Fruit fly (Drosophila melanogaster) whole organism, embryonic: ENCODE measurements around the gene Tango9.

ENCODE experiments used
- Antp ChIP-seq: fragments of 200-800 bp; sonication (Bioruptor generic); optimal IDR thresholded peaks from 3 replicates; lab custom pipeline; 2016; ENCODE audit warnings: missing biosample characterization, missing genetic modification characterization
- CG10321 ChIP-seq: fragments of 200-800 bp; sonication (Bioruptor generic); IDR thresholded peaks from 2 replicates; pipeline ENCODE4 v1.3.6; 2022; ENCODE audit warnings: missing biosample characterization, missing genetic modification characterization
- CG11247 ChIP-seq: fragments of 200-800 bp; sonication (Bioruptor generic); IDR thresholded peaks from 2 replicates; pipeline ENCODE4 v1.3.6; 2022; ENCODE audit warnings: missing biosample characterization, missing genetic modification characterization
- CG11398 ChIP-seq: fragments of 200-800 bp; sonication (Bioruptor generic); optimal IDR thresholded peaks from 2 replicates; lab custom pipeline; 2016; ENCODE audit warnings: missing biosample characterization, missing genetic modification characterization
- CG11723 ChIP-seq: fragments of 200-800 bp; sonication (Bioruptor generic); optimal IDR thresholded peaks from 2 replicates; lab custom pipeline; 2017; ENCODE audit warnings: missing biosample characterization, mild to moderate bottlenecking, missing genetic modification characterization
- CG12769 ChIP-seq: fragments of 200-800 bp; sonication (Bioruptor generic); optimal IDR thresholded peaks from 2 replicates; lab custom pipeline; 2019; ENCODE audit warnings: missing biosample characterization, mild to moderate bottlenecking, missing genetic modification characterization, moderate library complexity
- CG14050 ChIP-seq: fragments of 200-800 bp; sonication (Bioruptor generic); IDR thresholded peaks from 3 replicates; pipeline ENCODE4 v1.3.6; 2022; ENCODE audit warnings: missing biosample characterization, missing genetic modification characterization
- CG15011 ChIP-seq: fragments of 200-800 bp; sonication (Bioruptor generic); optimal IDR thresholded peaks from 3 replicates; lab custom pipeline; 2018; ENCODE audit warnings: missing biosample characterization, mild to moderate bottlenecking, missing genetic modification characterization
- CG1603 ChIP-seq: fragments of 200-800 bp; sonication (Bioruptor generic); optimal IDR thresholded peaks from 2 replicates; lab custom pipeline; 2019; ENCODE audit warnings: missing biosample characterization, mild to moderate bottlenecking, missing genetic modification characterization, moderate library complexity
- CG1647 ChIP-seq: fragments of 200-800 bp; sonication (Bioruptor generic); optimal IDR thresholded peaks from 3 replicates; lab custom pipeline; 2016; ENCODE audit warnings: missing biosample characterization, missing genetic modification characterization
- CG2202 ChIP-seq: fragments of 200-800 bp; sonication (Bioruptor generic); optimal IDR thresholded peaks from 2 replicates; lab custom pipeline; 2018; ENCODE audit warnings: missing biosample characterization, mild to moderate bottlenecking, missing genetic modification characterization
- CG31441 ChIP-seq: fragments of 200-800 bp; sonication (Bioruptor generic); IDR thresholded peaks from 2 replicates; pipeline ENCODE4 v1.3.6; 2022; ENCODE audit warnings: missing biosample characterization, missing genetic modification characterization
- CG32532 ChIP-seq: fragments of 200-800 bp; sonication (Bioruptor generic); IDR thresholded peaks from 2 replicates; pipeline ENCODE4 v1.3.6; 2022; ENCODE audit warnings: missing biosample characterization, missing genetic modification characterization
- CG3726 ChIP-seq: fragments of 200-800 bp; sonication (Bioruptor generic); IDR thresholded peaks from 3 replicates; pipeline ENCODE4, ENCODE4 v1.3.6; 2022; ENCODE audit warnings: missing biosample characterization, missing genetic modification characterization
- CG4707 ChIP-seq: fragments of 200-800 bp; sonication (Bioruptor generic); optimal IDR thresholded peaks from 2 replicates; lab custom pipeline; 2018; ENCODE audit warnings: missing biosample characterization, mild to moderate bottlenecking, missing genetic modification characterization, moderate library complexity
- CG6175 ChIP-seq: fragments of 200-800 bp; sonication (Bioruptor generic); IDR thresholded peaks from 3 replicates; pipeline ENCODE4 v1.3.6; 2022; ENCODE audit warnings: missing biosample characterization, missing genetic modification characterization
- CG6791 ChIP-seq: fragments of 200-800 bp; sonication (Bioruptor generic); IDR thresholded peaks from 3 replicates; pipeline ENCODE4 v1.3.6; 2022; ENCODE audit warnings: missing biosample characterization, missing genetic modification characterization; ENCODE audit not compliant: partially characterized antibody
- CTCF ChIP-seq: fragments of 200-800 bp; sonication (Bioruptor generic); optimal IDR thresholded peaks from 2 replicates; lab custom pipeline; 2017; ENCODE audit warnings: missing biosample characterization, mild to moderate bottlenecking, missing genetic modification characterization, moderate library complexity
- D19A ChIP-seq: fragments of 200-800 bp; optimal IDR thresholded peaks from 3 replicates; lab custom pipeline; 2019; ENCODE audit warnings: missing biosample characterization, mild to moderate bottlenecking, missing genetic modification characterization, moderate library complexity
- Dfd ChIP-seq, 2 experiments: fragments of >200 bp; optimal IDR thresholded peaks; 2 replicates each; lab custom pipeline; 2017; ENCODE audit warnings: missing biosample characterization in 2 of 2, missing genetic modification characterization in 2 of 2
- Drgx ChIP-seq: fragments of 200-800 bp; sonication (Bioruptor generic); IDR thresholded peaks from 2 replicates; pipeline ENCODE4 v1.3.6; 2022; ENCODE audit warnings: missing biosample characterization, missing genetic modification characterization
- Elba2 ChIP-seq: fragments of 200-800 bp; sonication (Bioruptor generic); optimal IDR thresholded peaks from 3 replicates; lab custom pipeline; 2016; ENCODE audit warnings: missing biosample characterization, missing genetic modification characterization
- Fer3 ChIP-seq: fragments of 200-800 bp; sonication (Bioruptor generic); optimal IDR thresholded peaks from 2 replicates; lab custom pipeline; 2018; ENCODE audit warnings: missing biosample characterization, mild to moderate bottlenecking, missing genetic modification characterization, moderate library complexity
- Hr39 ChIP-seq: fragments of >200 bp; optimal IDR thresholded peaks from 2 replicates; lab custom pipeline; 2017
- Hr78 ChIP-seq, 2 experiments: fragments of 200-800 bp in 1 of 2; fragments of >200 bp in 1 of 2; sonication (Bioruptor generic) in 1 of 2; optimal IDR thresholded peaks; 2 replicates each; lab custom pipeline; 2017 to 2019; ENCODE audit warnings: missing biosample characterization in 2 of 2, missing genetic modification characterization in 2 of 2, mild to moderate bottlenecking in 1 of 2, moderate library complexity in 1 of 2
- Neu2 ChIP-seq: fragments of 200-800 bp; sonication (Bioruptor generic); optimal IDR thresholded peaks from 3 replicates; lab custom pipeline; 2016; ENCODE audit warnings: missing biosample characterization, missing genetic modification characterization, borderline replicate concordance
- Rfx ChIP-seq: fragments of 200-800 bp; sonication (Bioruptor generic); IDR thresholded peaks from 2 replicates; pipeline ENCODE4 v1.3.6; 2022; ENCODE audit warnings: missing biosample characterization, missing genetic modification characterization
- Rx ChIP-seq: fragments of 200-800 bp; sonication (Bioruptor generic); IDR thresholded peaks from 2 replicates; pipeline ENCODE4 v1.3.6; 2022; ENCODE audit warnings: missing biosample characterization, missing genetic modification characterization
- Scr ChIP-seq: fragments of 200-800 bp; sonication (Bioruptor generic); IDR thresholded peaks from 2 replicates; pipeline ENCODE4 v1.3.6; 2022; ENCODE audit warnings: missing biosample characterization, missing genetic modification characterization; ENCODE audit not compliant: partially characterized antibody
- Tbp ChIP-seq: fragments of >200 bp; optimal IDR thresholded peaks from 2 replicates; lab custom pipeline; 2018; ENCODE audit warnings: missing biosample characterization, missing genetic modification characterization
- abd-A ChIP-seq: fragments of 200-800 bp; sonication (Bioruptor generic); optimal IDR thresholded peaks from 3 replicates; lab custom pipeline; 2019; ENCODE audit warnings: missing biosample characterization, mild to moderate bottlenecking, missing genetic modification characterization, moderate library complexity
- ap ChIP-seq: fragments of 200-800 bp; sonication (Bioruptor generic); IDR thresholded peaks from 2 replicates; pipeline ENCODE4 v1.3.6; 2022; ENCODE audit warnings: missing biosample characterization, missing genetic modification characterization
- btn ChIP-seq: fragments of 200-800 bp; sonication (Bioruptor generic); optimal IDR thresholded peaks from 2 replicates; lab custom pipeline; 2016; ENCODE audit warnings: missing biosample characterization, missing genetic modification characterization
- cad ChIP-seq: fragments of >200 bp; optimal IDR thresholded peaks from 2 replicates; lab custom pipeline; 2017; ENCODE audit warnings: missing biosample characterization, missing genetic modification characterization
- eve ChIP-seq, 2 experiments: fragments of >200 bp; optimal IDR thresholded peaks; 2 replicates each; lab custom pipeline; 2017; ENCODE audit warnings: missing biosample characterization in 2 of 2, missing genetic modification characterization in 2 of 2
- gce ChIP-seq: fragments of 200-800 bp; sonication (Bioruptor generic); IDR thresholded peaks from 3 replicates; pipeline ENCODE4 v1.3.6; 2022; ENCODE audit warnings: missing biosample characterization, missing genetic modification characterization
- gro ChIP-seq: fragments of 200-800 bp; sonication (Bioruptor generic); optimal IDR thresholded peaks from 2 replicates; lab custom pipeline; 2016; ENCODE audit warnings: missing biosample characterization, missing genetic modification characterization
- ind ChIP-seq: fragments of 200-800 bp; sonication (Bioruptor generic); optimal IDR thresholded peaks from 3 replicates; lab custom pipeline; 2016; ENCODE audit warnings: missing biosample characterization, missing genetic modification characterization
- lov ChIP-seq, 2 experiments: fragments of 200-800 bp in 1 of 2; fragments of >200 bp in 1 of 2; sonication (Bioruptor generic) in 1 of 2; IDR thresholded peaks in 1 of 2; optimal IDR thresholded peaks in 1 of 2; 2 replicates in 1 of 2; 3 replicates in 1 of 2; pipeline versions ENCODE4 v1.3.6 to Lab custom; 2017 to 2022; ENCODE audit warnings: missing biosample characterization in 1 of 2, missing genetic modification characterization in 1 of 2
- mld ChIP-seq: fragments of 200-800 bp; sonication (Bioruptor generic); IDR thresholded peaks from 3 replicates; pipeline ENCODE4 v1.3.6; 2022; ENCODE audit warnings: missing biosample characterization, missing genetic modification characterization; ENCODE audit not compliant: partially characterized antibody
- odd ChIP-seq: fragments of 200-800 bp; sonication (Bioruptor generic); optimal IDR thresholded peaks from 2 replicates; lab custom pipeline; 2017; ENCODE audit warnings: missing biosample characterization, mild to moderate bottlenecking, missing genetic modification characterization
- pnt ChIP-seq: fragments of 200-800 bp; sonication (Bioruptor generic); optimal IDR thresholded peaks from 3 replicates; lab custom pipeline; 2016; ENCODE audit warnings: missing biosample characterization, missing genetic modification characterization
- pros ChIP-seq: fragments of 200-800 bp; sonication (Bioruptor generic); optimal IDR thresholded peaks from 3 replicates; lab custom pipeline; 2019; ENCODE audit warnings: missing biosample characterization, mild to moderate bottlenecking, missing genetic modification characterization, moderate library complexity
- scrt ChIP-seq: fragments of 200-800 bp; sonication (Bioruptor generic); optimal IDR thresholded peaks from 2 replicates; lab custom pipeline; 2018; ENCODE audit warnings: missing biosample characterization, mild to moderate bottlenecking, missing genetic modification characterization, moderate library complexity
- seq ChIP-seq: fragments of 200-800 bp; sonication (Bioruptor generic); IDR thresholded peaks from 2 replicates; pipeline ENCODE4 v1.3.6; 2022; ENCODE audit warnings: missing biosample characterization, missing genetic modification characterization
- shn ChIP-seq: fragments of 200-800 bp; sonication (Bioruptor generic); optimal IDR thresholded peaks from 3 replicates; lab custom pipeline; 2016; ENCODE audit warnings: missing biosample characterization, missing genetic modification characterization
- sisA ChIP-seq: fragments of 200-800 bp; sonication (Bioruptor generic); IDR thresholded peaks from 2 replicates; pipeline ENCODE4 v1.3.6; 2022; ENCODE audit warnings: missing biosample characterization, missing genetic modification characterization
- sqz ChIP-seq: fragments of 200-800 bp; sonication (Bioruptor generic); optimal IDR thresholded peaks from 3 replicates; lab custom pipeline; 2018; ENCODE audit warnings: missing biosample characterization, mild to moderate bottlenecking, missing genetic modification characterization
- stwl ChIP-seq: fragments of 200-800 bp; sonication (Bioruptor generic); optimal IDR thresholded peaks from 3 replicates; lab custom pipeline; 2018; ENCODE audit warnings: missing biosample characterization, mild to moderate bottlenecking, missing genetic modification characterization, moderate library complexity
- tna ChIP-seq: fragments of 200-800 bp; sonication (Bioruptor generic); IDR thresholded peaks from 2 replicates; pipeline ENCODE4 v1.3.6; 2022; ENCODE audit warnings: missing biosample characterization, missing genetic modification characterization; ENCODE audit not compliant: partially characterized antibody
- yki ChIP-seq: fragments of >200 bp; optimal IDR thresholded peaks from 3 replicates; lab custom pipeline; 2018
- zf30C ChIP-seq: fragments of 200-800 bp; sonication (Bioruptor generic); optimal IDR thresholded peaks from 3 replicates; lab custom pipeline; 2018; ENCODE audit warnings: missing biosample characterization, mild to moderate bottlenecking, missing genetic modification characterization

The Tango9 gene

DNA sequence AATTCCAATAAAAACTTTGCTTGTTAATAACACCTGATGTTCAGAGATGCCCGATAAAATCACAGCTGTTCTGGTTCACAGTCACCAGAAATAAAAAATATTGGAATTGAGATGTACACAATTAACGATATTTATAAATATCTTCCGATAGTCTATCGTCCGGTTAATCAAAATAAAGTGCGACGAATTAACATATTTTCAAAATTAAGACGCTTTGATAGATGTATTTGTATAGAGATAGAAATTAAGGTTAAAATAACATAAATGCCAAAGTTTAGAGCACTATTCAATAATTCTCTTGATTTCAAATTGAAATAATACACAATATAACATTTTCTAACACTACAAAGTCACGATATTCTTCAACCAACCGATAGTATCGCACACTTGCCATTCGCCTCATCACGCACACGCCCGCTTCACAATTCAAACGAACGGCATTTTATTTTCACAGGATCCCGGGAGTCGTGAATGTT is 11.9 kb downstream of the Tango9 start, which contains the start of the genes CG3281 and aurA (continued):
- TF ChIP-seq CG1647 (GFP tag; lab: Kevin White, UChicago) (peak; percentile 68), CG11247 (GFP tag; lab: Robert Waterston, UW) (peak; percentile 55), CG3726 (GFP tag; lab: Robert Waterston, UW) (no peak), CG32532 (peak; percentile 72), yki (lab: Kevin White, UChicago) (peak; percentile 48), pnt (peak; percentile 69), CG10321 (GFP tag; lab: Robert Waterston, UW) (no peak), abd-A (no peak), Dfd (GFP tag; optimal IDR thresholded peaks at IDR 0.05; lab: Kevin White, UChicago) (no peak), cad (GFP tag; lab: Kevin White, UChicago) (no peak), CG12769 (tag; lab: Kevin White, UChicago) (no peak), CTCF (GFP tag; lab: Kevin White, UChicago) (no peak), CG6791 (GFP tag; lab: Robert Waterston, UW) (peak; percentile 92), CG14050 (peak; percentile 34; the same call in 1 of the 3 replicates), btn (no peak), pros (GFP tag; lab: Kevin White, UChicago) (no peak), seq (GFP tag; lab: Robert Waterston, UW) (no peak), sisA (GFP tag; lab: Robert Waterston, UW) (peak; percentile 73), sqz (GFP tag; lab: Kevin White, UChicago) (peak; percentile 73), Drgx (no peak), Scr (GFP tag; lab: Robert Waterston, UW) (peak; percentile 98), lov (optimal IDR thresholded peaks at IDR 0.05; lab: Kevin White, UChicago) (no peak), lov (GFP tag; IDR thresholded peaks at IDR 0.05; lab: Robert Waterston, UW) (no peak), mld (GFP tag; lab: Robert Waterston, UW) (peak; percentile 83; the same call in 2 of the 3 replicates), ind (peak; percentile 76), tna (peak; percentile 72), shn (peak; percentile 80), Rx (GFP tag; lab: Robert Waterston, UW) (peak; percentile 31; the same call in 1 of the 2 replicates), CG4707 (no peak), odd (GFP tag; lab: Kevin White, UChicago) (no peak), stwl (tag; lab: Kevin White, UChicago) (peak; percentile 92), Tbp (peak; percentile 25), D19A (peak; percentile 24), CG11723 (GFP tag; lab: Kevin White, UChicago) (peak; percentile 35), CG2202 (tag; lab: Kevin White, UChicago) (peak; percentile 20), Hr39 (lab: Kevin White, UChicago) (no peak), CG31441 (GFP tag; lab: Robert Waterston, UW) (peak; percentile 94), CG15011 (GFP tag; lab: Kevin White, UChicago) (no peak), Elba2 (GFP tag; lab: Kevin White, UChicago) (peak; percentile 84), gce (no peak), CG11398 (GFP tag; lab: Kevin White, UChicago) (peak; percentile 66), scrt (GFP tag; lab: Kevin White, UChicago) (no peak), Neu2 (GFP tag; lab: Kevin White, UChicago) (peak; percentile 28), eve (GFP tag; optimal IDR thresholded peaks at IDR 0.05; lab: Kevin White, UChicago) (no peak), CG1603 (tag; lab: Kevin White, UChicago) (peak; percentile 48), Hr78 (GFP tag; optimal IDR thresholded peaks at IDR 0.05; lab: Kevin White, UChicago) (no peak), Antp (GFP tag; lab: Kevin White, UChicago) (peak; percentile 72), gro (peak; percentile 69), zf30C (GFP tag; lab: Kevin White, UChicago) (no peak), CG6175 (GFP tag; lab: Robert Waterston, UW) (no peak), Rfx (peak; percentile 76), ap (GFP tag; lab: Robert Waterston, UW) (no peak), Fer3 (peak; percentile 47)
